Fruit fly (Drosophila melanogaster) whole organism: ENCODE data around the gene CG9135.

Source experiments
- CG8478 ChIP-seq: fragments of >200 bp; optimal IDR thresholded peaks from 2 replicates; lab custom pipeline; 2018; ENCODE audit warnings: inconsistent platforms
- pan ChIP-seq: fragments of >200 bp; optimal IDR thresholded peaks from 2 replicates; lab custom pipeline; 2017
- usp ChIP-seq: fragments of >200 bp; optimal IDR thresholded peaks from 2 replicates; lab custom pipeline; 2017; ENCODE audit warnings: missing biosample characterization, missing genetic modification characterization, mixed read lengths

dm6 chr2L:6072124-6072523 is 21.5 kb downstream of the CG9135 start:
- no peak for TF ChIP-seq CG8478
- no peak for TF ChIP-seq pan (lab: Kevin White, UChicago)
- no peak for TF ChIP-seq usp (GFP tag; lab: Kevin White, UChicago)
